Worm (Caenorhabditis elegans) whole organism, L4 larva: Measurements from ENCODE around the gene C32C4.16.
A peak's percentile ranks its signal among the peaks of the same experiment; 100 is the strongest.

Experiments
- F49E8.2 ChIP-seq: sonication (generic microtip); optimal IDR thresholded peaks from 2 replicates; lab custom pipeline; 2016; ENCODE audit warnings: missing compliant biosample characterization, mild to moderate bottlenecking, missing genetic modification characterization, borderline replicate concordance
- R02D3.7 ChIP-seq: fragments of 150-350 bp; sonication (generic microtip); optimal IDR thresholded peaks from 3 replicates; lab custom pipeline; 2014; ENCODE audit warnings: missing biosample characterization, missing genetic modification characterization
- Y105C5A.15 ChIP-seq: fragments of 200-800 bp; sonication (Bioruptor generic); IDR thresholded peaks from 2 replicates; pipeline ENCODE4 v1.3.6; 2022; ENCODE audit warnings: missing genetic modification characterization, missing compliant biosample characterization
- Y5F2A.4 ChIP-seq: fragments of 200-800 bp; sonication (Bioruptor generic); optimal IDR thresholded peaks from 2 replicates; lab custom pipeline; 2018; ENCODE audit warnings: mild to moderate bottlenecking, missing genetic modification characterization, missing compliant biosample characterization
- ZK337.2 ChIP-seq: fragments of 200-800 bp; sonication (Bioruptor generic); IDR thresholded peaks from 2 replicates; pipeline ENCODE4 v1.3.6; 2022; ENCODE audit warnings: missing genetic modification reagents, missing genetic modification characterization, missing compliant biosample characterization
- aha-1 ChIP-seq: fragments of 150-350 bp; peaks from one replicate; lab custom pipeline; 2014; ENCODE audit warnings: missing biosample characterization, missing genetic modification characterization
- aly-2 ChIP-seq: sonication (generic microtip); optimal IDR thresholded peaks from 2 replicates; lab custom pipeline; 2018; ENCODE audit warnings: missing biosample characterization, missing genetic modification characterization
- arid-1 ChIP-seq: fragments of 200-800 bp; sonication (Bioruptor generic); conservative IDR thresholded peaks from 2 replicates; pipeline ENCODE4 v1.3.6; 2022; ENCODE audit warnings: missing genetic modification reagents, missing genetic modification characterization, missing compliant biosample characterization
- attf-4 ChIP-seq: sonication (generic microtip); optimal IDR thresholded peaks from 3 replicates; lab custom pipeline; 2017; ENCODE audit warnings: missing biosample characterization, missing genetic modification characterization
- ceh-20 ChIP-seq: fragments of 200-800 bp; sonication (Bioruptor generic); IDR thresholded peaks from 2 replicates; pipeline ENCODE4 v1.3.6; 2022; ENCODE audit warnings: missing genetic modification reagents, missing genetic modification characterization, missing compliant biosample characterization
- ceh-28 ChIP-seq: fragments of 150-350 bp; optimal IDR thresholded peaks from 2 replicates; lab custom pipeline; 2014; ENCODE audit warnings: missing biosample characterization, missing genetic modification reagents, missing genetic modification characterization
- ceh-82 ChIP-seq: sonication (generic microtip); optimal IDR thresholded peaks from 2 replicates; lab custom pipeline; 2017; ENCODE audit warnings: missing biosample characterization, missing genetic modification characterization
- ces-1 ChIP-seq: fragments of 150-350 bp; sonication (generic microtip); optimal IDR thresholded peaks from 4 replicates; lab custom pipeline; 2014; ENCODE audit warnings: missing biosample characterization, missing genetic modification reagents, missing genetic modification characterization
- daf-19 ChIP-seq: fragments of 200-800 bp; sonication (Bioruptor generic); conservative IDR thresholded peaks from 2 replicates; pipeline ENCODE4 v1.3.6; 2022; ENCODE audit warnings: missing genetic modification characterization, missing compliant biosample characterization
- daf-8 ChIP-seq: fragments of 200-800 bp; sonication (Bioruptor generic); IDR thresholded peaks from 2 replicates; pipeline ENCODE4 v1.3.6; 2022; ENCODE audit warnings: missing genetic modification characterization, missing compliant biosample characterization
- dmd-6 ChIP-seq: fragments of 200-800 bp; sonication (Bioruptor generic); IDR thresholded peaks from 2 replicates; pipeline ENCODE4 v1.3.6; 2022; ENCODE audit warnings: missing genetic modification reagents, missing genetic modification characterization, missing compliant biosample characterization
- dmd-8 ChIP-seq: fragments of 200-800 bp; sonication (Bioruptor generic); IDR thresholded peaks from 2 replicates; pipeline ENCODE4 v1.3.6; 2022; ENCODE audit warnings: missing genetic modification characterization, missing compliant biosample characterization
- dpl-1 ChIP-seq: fragments of 150-350 bp; optimal IDR thresholded peaks from 2 replicates; lab custom pipeline; 2014; ENCODE audit warnings: missing biosample characterization, missing genetic modification reagents, missing genetic modification characterization
- fkh-10 ChIP-seq: fragments of 150-350 bp; optimal IDR thresholded peaks from 2 replicates; lab custom pipeline; 2014; ENCODE audit warnings: missing biosample characterization, missing genetic modification reagents, missing genetic modification characterization
- fos-1 ChIP-seq: fragments of 150-350 bp; optimal IDR thresholded peaks from 2 replicates; lab custom pipeline; 2014; ENCODE audit warnings: missing biosample characterization, missing genetic modification characterization
- gei-8 ChIP-seq: fragments of 200-800 bp; sonication (Bioruptor generic); optimal IDR thresholded peaks from 2 replicates; lab custom pipeline; 2018; ENCODE audit warnings: mild to moderate bottlenecking, missing genetic modification characterization, missing compliant biosample characterization
- hlh-11 ChIP-seq: fragments of 200-800 bp; sonication (Bioruptor generic); optimal IDR thresholded peaks from 2 replicates; lab custom pipeline; 2018; ENCODE audit warnings: mild to moderate bottlenecking, missing genetic modification characterization, missing compliant biosample characterization
- hmg-1.1 ChIP-seq: fragments of 200-800 bp; sonication (Bioruptor generic); IDR thresholded peaks from 2 replicates; pipeline ENCODE4 v1.3.6; 2022; ENCODE audit warnings: missing genetic modification reagents, missing genetic modification characterization, missing compliant biosample characterization
- lim-7 ChIP-seq: fragments of 200-800 bp; sonication (Bioruptor generic); IDR thresholded peaks from 2 replicates; pipeline ENCODE4 v1.3.6; 2022; ENCODE audit warnings: missing genetic modification characterization, missing compliant biosample characterization
- lin-13 ChIP-seq: fragments of 150-350 bp; optimal IDR thresholded peaks from 2 replicates; lab custom pipeline; 2014; ENCODE audit warnings: missing biosample characterization, missing genetic modification reagents, missing genetic modification characterization
- lin-29 ChIP-seq: fragments of 200-800 bp; sonication (Bioruptor generic); IDR thresholded peaks from 2 replicates; pipeline ENCODE4 v1.3.6; 2022; ENCODE audit warnings: missing genetic modification reagents, missing genetic modification characterization, missing compliant biosample characterization
- lin-39 ChIP-seq: fragments of 150-350 bp; optimal IDR thresholded peaks from 2 replicates; lab custom pipeline; 2014; ENCODE audit warnings: missing biosample characterization, missing genetic modification reagents, missing genetic modification characterization
- madf-5 ChIP-seq, 2 experiments: fragments of 200-800 bp; sonication (Bioruptor generic); IDR thresholded peaks; 2 replicates each; pipeline ENCODE4 v1.3.6; 2022; ENCODE audit warnings: missing compliant biosample characterization in 2 of 2, missing genetic modification characterization in 2 of 2
- mxl-3 ChIP-seq: fragments of 200-800 bp; sonication (Bioruptor generic); optimal IDR thresholded peaks from 2 replicates; lab custom pipeline; 2018; ENCODE audit warnings: mild to moderate bottlenecking, missing genetic modification characterization, missing compliant biosample characterization
- nhr-11 ChIP-seq: fragments of 150-350 bp; optimal IDR thresholded peaks from 2 replicates; lab custom pipeline; 2014; ENCODE audit warnings: missing biosample characterization, missing genetic modification characterization
- nhr-111 ChIP-seq: fragments of 200-800 bp; sonication (Bioruptor generic); optimal IDR thresholded peaks from 2 replicates; lab custom pipeline; 2018; ENCODE audit warnings: mild to moderate bottlenecking, missing genetic modification characterization, missing compliant biosample characterization
- nhr-25 ChIP-seq: sonication (generic microtip); optimal IDR thresholded peaks from 2 replicates; lab custom pipeline; 2017; ENCODE audit warnings: missing genetic modification characterization, mild to moderate bottlenecking, missing compliant biosample characterization, antibody characterized with exemption, moderate library complexity, borderline replicate concordance; ENCODE audit not compliant: insufficient read depth
- nhr-28 ChIP-seq: fragments of 150-350 bp; optimal IDR thresholded peaks from 2 replicates; lab custom pipeline; 2014; ENCODE audit warnings: missing biosample characterization, missing genetic modification characterization
- nhr-6 ChIP-seq: fragments of 150-350 bp; optimal IDR thresholded peaks from 2 replicates; lab custom pipeline; 2014; ENCODE audit warnings: missing biosample characterization, missing genetic modification characterization
- nhr-77 ChIP-seq: fragments of 150-350 bp; optimal IDR thresholded peaks from 2 replicates; lab custom pipeline; 2014; ENCODE audit warnings: missing biosample characterization, missing genetic modification characterization
- php-3 ChIP-seq: fragments of 200-800 bp; sonication (Bioruptor generic); IDR thresholded peaks from 2 replicates; pipeline ENCODE4 v1.3.6; 2022; ENCODE audit warnings: missing genetic modification reagents, missing genetic modification characterization, missing compliant biosample characterization
- pqm-1 ChIP-seq: sonication (generic microtip); optimal IDR thresholded peaks from 2 replicates; lab custom pipeline; 2017; ENCODE audit warnings: missing biosample characterization, missing genetic modification characterization
- rbr-2 ChIP-seq: sonication (generic microtip); optimal IDR thresholded peaks from 2 replicates; lab custom pipeline; 2016; ENCODE audit warnings: missing genotype, missing genetic modification characterization, missing compliant biosample characterization
- saeg-2 ChIP-seq: fragments of 200-800 bp; sonication (Bioruptor generic); IDR thresholded peaks from 2 replicates; pipeline ENCODE4 v1.3.6; 2022; ENCODE audit warnings: missing genetic modification reagents, missing genetic modification characterization, missing compliant biosample characterization
- sdz-12 ChIP-seq: fragments of 200-800 bp; sonication (Bioruptor generic); optimal IDR thresholded peaks from 2 replicates; lab custom pipeline; 2018; ENCODE audit warnings: mild to moderate bottlenecking, missing genetic modification characterization, missing compliant biosample characterization
- set-16 ChIP-seq: fragments of 200-800 bp; sonication (Bioruptor generic); IDR thresholded peaks from 2 replicates; pipeline ENCODE4 v1.3.6; 2022; ENCODE audit warnings: missing genetic modification reagents, missing genetic modification characterization, missing compliant biosample characterization
- skn-1 ChIP-seq: fragments of 150-350 bp; optimal IDR thresholded peaks from 2 replicates; lab custom pipeline; 2014; ENCODE audit warnings: missing biosample characterization, missing genetic modification characterization
- snpc-1.2 ChIP-seq: fragments of 200-800 bp; sonication (Bioruptor generic); IDR thresholded peaks from 2 replicates; pipeline ENCODE4 v1.3.6; 2022; ENCODE audit warnings: missing genetic modification reagents, missing genetic modification characterization, missing compliant biosample characterization
- spr-3 ChIP-seq: fragments of 200-800 bp; sonication (Bioruptor generic); optimal IDR thresholded peaks from 2 replicates; lab custom pipeline; 2018; ENCODE audit warnings: mild to moderate bottlenecking, missing genetic modification characterization, missing compliant biosample characterization
- tag-97 ChIP-seq: fragments of 200-800 bp; sonication (Bioruptor generic); IDR thresholded peaks from 2 replicates; pipeline ENCODE4 v1.3.6; 2022; ENCODE audit warnings: missing genetic modification characterization, missing compliant biosample characterization
- tra-1 ChIP-seq: fragments of 200-800 bp; sonication (Bioruptor generic); IDR thresholded peaks from 2 replicates; pipeline ENCODE4 v1.3.6; 2022; ENCODE audit warnings: missing genetic modification reagents, missing genetic modification characterization, missing compliant biosample characterization
- unc-39 ChIP-seq: sonication (generic microtip); optimal IDR thresholded peaks from 2 replicates; lab custom pipeline; 2017; ENCODE audit warnings: missing biosample characterization, missing genetic modification characterization
- vab-7 ChIP-seq: fragments of 200-800 bp; sonication (Bioruptor generic); IDR thresholded peaks from 2 replicates; pipeline ENCODE4 v1.3.6; 2022; ENCODE audit warnings: missing genetic modification reagents, missing genetic modification characterization, missing compliant biosample characterization
- zip-11 ChIP-seq: fragments of 200-800 bp; sonication (Bioruptor generic); IDR thresholded peaks from 2 replicates; pipeline ENCODE4 v1.3.6; 2022; ENCODE audit warnings: missing genetic modification characterization, missing compliant biosample characterization
- zip-2 ChIP-seq: fragments of 150-350 bp; optimal IDR thresholded peaks from 2 replicates; lab custom pipeline; 2014; ENCODE audit warnings: missing biosample characterization, missing genetic modification characterization
- ztf-11 ChIP-seq: fragments of 150-350 bp; optimal IDR thresholded peaks from 2 replicates; lab custom pipeline; 2014; ENCODE audit warnings: missing biosample characterization, missing genetic modification characterization

C32C4.16 gene

DNA sequence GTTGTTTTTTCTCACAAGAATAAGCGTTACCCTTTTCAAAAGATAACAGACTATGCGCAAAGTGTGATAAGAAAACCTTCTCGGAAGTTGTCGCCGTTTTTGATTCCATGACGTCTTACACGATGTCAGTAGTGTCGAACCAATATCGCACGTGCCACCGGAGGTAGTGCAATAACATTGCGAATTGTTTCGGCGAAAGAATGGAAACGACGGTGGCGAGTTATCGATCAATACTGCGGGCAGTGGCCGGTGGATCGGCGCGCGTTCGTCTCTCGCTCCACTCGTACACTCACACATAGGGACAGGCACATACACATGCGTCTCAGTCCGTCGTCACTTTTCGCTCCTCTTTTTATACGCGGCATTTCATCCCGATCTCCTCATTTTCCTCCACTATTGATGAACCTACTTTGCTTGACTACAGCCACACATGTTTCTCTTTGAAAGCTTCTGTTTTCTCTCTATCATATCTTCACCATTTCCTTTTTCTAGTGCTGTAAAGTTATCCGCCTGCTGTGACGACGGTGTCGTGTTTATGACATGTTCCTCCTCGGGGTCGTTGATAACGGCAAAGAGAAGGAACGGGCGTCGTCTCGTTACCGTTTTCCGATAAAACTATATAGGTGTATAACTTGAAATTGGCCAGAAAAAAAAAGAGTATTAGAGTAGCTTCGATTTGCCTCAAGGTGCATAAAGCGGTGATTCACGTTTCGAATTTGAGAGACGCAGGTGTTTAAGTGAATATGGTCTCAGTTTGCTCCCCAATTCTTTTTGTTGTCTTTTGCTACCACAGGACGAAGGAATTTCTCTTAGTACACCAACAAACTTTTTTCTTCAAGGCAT lies 34.0 kb downstream of the C32C4.16 start (continued):
- TF ChIP-seq tra-1 (GFP tag; lab: Robert Waterston, UW) = no peak
- TF ChIP-seq zip-11 = no peak
- no peak for TF ChIP-seq arid-1
- no peak for TF ChIP-seq ZK337.2 (GFP tag; lab: Robert Waterston, UW)
- TF ChIP-seq hlh-11 (tag; lab: Kevin White, UChicago) = peak; percentile 73
- TF ChIP-seq aly-2 (tag; lab: Kevin White, UChicago) = no peak
- no peak for TF ChIP-seq saeg-2 (GFP tag; lab: Robert Waterston, UW)
- peak; percentile 88 for TF ChIP-seq mxl-3 (GFP tag; lab: Kevin White, UChicago)
- peak; percentile 43 for TF ChIP-seq ceh-28 (tag; lab: Kevin White, UChicago)
- no peak for TF ChIP-seq unc-39 (tag; lab: Kevin White, UChicago)
- TF ChIP-seq gei-8 (GFP tag; lab: Kevin White, UChicago) = peak; percentile 6
- TF ChIP-seq ztf-11 = no peak
- TF ChIP-seq dpl-1 (GFP tag; lab: Kevin White, UChicago) = peak; percentile 1
- TF ChIP-seq nhr-25 = no peak
- TF ChIP-seq nhr-77 = no peak
- TF ChIP-seq dmd-8 (GFP tag; lab: Robert Waterston, UW) = no peak
- TF ChIP-seq rbr-2 (tag; lab: Kevin White, UChicago) = peak; percentile 27
- peak; percentile 79 for TF ChIP-seq dmd-6 (GFP tag; lab: Robert Waterston, UW)
- TF ChIP-seq nhr-11 (tag; lab: Kevin White, UChicago) = peak; percentile 63
- no peak for TF ChIP-seq sdz-12 (GFP tag; lab: Kevin White, UChicago)
- TF ChIP-seq aha-1 = peak; percentile 75
- TF ChIP-seq ces-1 = no peak
- no peak for TF ChIP-seq madf-5 (GFP tag; IDR thresholded peaks at IDR 0.05; lab: Robert Waterston, UW)
- TF ChIP-seq vab-7 (GFP tag; lab: Robert Waterston, UW) = no peak
- no peak for TF ChIP-seq nhr-111 (GFP tag; lab: Kevin White, UChicago)
- TF ChIP-seq ceh-82 (tag; lab: Kevin White, UChicago) = no peak
- TF ChIP-seq nhr-28 (tag; lab: Kevin White, UChicago) = peak; percentile 57
- no peak for TF ChIP-seq F49E8.2
- no peak for TF ChIP-seq daf-19
- TF ChIP-seq nhr-6 = no peak
- TF ChIP-seq spr-3 (GFP tag; lab: Kevin White, UChicago) = no peak
- TF ChIP-seq Y105C5A.15 = no peak
- 0 out of 2 replicates have a peak, but pooled peaks have one; percentile 17 for TF ChIP-seq lim-7
- TF ChIP-seq php-3 = no peak
- no peak for TF ChIP-seq tag-97
- no peak for TF ChIP-seq lin-29 (GFP tag; lab: Robert Waterston, UW)
- no peak for TF ChIP-seq lin-39 (tag; lab: Kevin White, UChicago)
- TF ChIP-seq Y5F2A.4 (GFP tag; lab: Kevin White, UChicago) = no peak
- TF ChIP-seq fkh-10 (GFP tag; lab: Kevin White, UChicago) = no peak
- TF ChIP-seq skn-1 (tag; lab: Kevin White, UChicago) = no peak
- no peak for TF ChIP-seq snpc-1.2 (GFP tag; lab: Robert Waterston, UW)
- TF ChIP-seq daf-8 = no peak
- TF ChIP-seq fos-1 = no peak
- TF ChIP-seq attf-4 (tag; lab: Kevin White, UChicago) = peak; percentile 1
- TF ChIP-seq lin-13 (GFP tag; lab: Kevin White, UChicago) = no peak
- no peak for TF ChIP-seq zip-2 (tag; lab: Kevin White, UChicago)
- TF ChIP-seq pqm-1 = peak; percentile 47
- peak; percentile 53; the same call in 1 of the 2 replicates for TF ChIP-seq hmg-1.1
- peak; percentile 45; the same call in 1 of the 2 replicates for TF ChIP-seq set-16 (GFP tag; lab: Robert Waterston, UW)
- TF ChIP-seq R02D3.7 = no peak
- no peak for TF ChIP-seq ceh-20 (GFP tag; lab: Robert Waterston, UW)
